Worm (Caenorhabditis elegans): ENCODE results near the gene T03F7.7.

- TF ChIP-seq ceh-6 (GFP tag; optimal IDR thresholded peaks at IDR 0.05) (no peak), pha-4 (tag; optimal IDR thresholded peaks at IDR 0.05) (no peak), tbx-2 (tag; optimal IDR thresholded peaks at IDR 0.05) (no peak), dve-1 (tag; optimal IDR thresholded peaks at IDR 0.05) (no peak)
Measured at ce11 chrV:11311013-11311472, at the start of gene T03F7.7.

Measured in whole organism, late embryonic.